Fruit fly (Drosophila melanogaster) whole organism: Measurements from ENCODE around the gene CG15696.

Source experiments
- Dll ChIP-seq: fragments of >200 bp; optimal IDR thresholded peaks from 2 replicates; lab custom pipeline; 2017
- EcR ChIP-seq, 2 experiments: fragments of >200 bp; optimal IDR thresholded peaks; 2 replicates each; lab custom pipeline; 2017; ENCODE audit warnings: missing biosample characterization in 2 of 2, missing genetic modification characterization in 2 of 2, missing genetic modification reagents in 2 of 2

DNA sequence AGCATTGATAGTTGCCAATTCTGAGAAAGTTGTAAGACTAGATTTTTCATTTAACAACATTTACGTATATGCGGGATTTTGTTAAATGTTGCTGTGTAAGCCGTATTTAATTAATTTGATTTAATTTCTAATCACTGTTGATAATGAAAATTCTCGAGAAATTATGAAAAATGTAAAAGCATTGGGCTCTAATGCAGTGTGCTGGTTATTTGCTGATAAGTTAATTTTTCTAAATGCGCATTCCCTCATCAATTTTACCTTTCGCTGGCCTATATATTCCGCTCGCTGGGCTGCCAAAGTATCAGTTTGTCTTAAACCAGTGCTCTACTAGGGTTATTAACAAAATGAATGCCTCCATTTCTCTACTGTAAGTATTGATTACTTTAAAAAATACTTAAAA is 25.8 kb downstream of the CG15696 start, which contains the start of gene TotC:
- TF ChIP-seq EcR (GFP tag; optimal IDR thresholded peaks at IDR 0.05; lab: Kevin White, UChicago) = no peak
- TF ChIP-seq Dll (lab: Kevin White, UChicago) = no peak
